Fruit fly (Drosophila melanogaster) whole organism, embryonic: ENCODE measurements around the gene Mks1.

Source experiments
- B-H1 ChIP-seq: fragments of 200-800 bp; sonication (Bioruptor generic); IDR thresholded peaks from 3 replicates; pipeline ENCODE4 v1.3.6; 2022; ENCODE audit warnings: missing biosample characterization, missing genetic modification characterization
- BEAF-32 ChIP-seq: fragments of 200-800 bp; sonication (Bioruptor generic); optimal IDR thresholded peaks from 3 replicates; lab custom pipeline; 2017; ENCODE audit warnings: missing biosample characterization, missing genetic modification characterization, mild to moderate bottlenecking, moderate library complexity, missing genetic modification reagents
- Bgb ChIP-seq: fragments of 200-800 bp; sonication (Bioruptor generic); IDR thresholded peaks from 2 replicates; pipeline ENCODE4 v1.3.6; 2022; ENCODE audit warnings: missing biosample characterization, missing genetic modification characterization; ENCODE audit not compliant: partially characterized antibody
- CG10366 ChIP-seq: fragments of 200-800 bp; sonication (Bioruptor generic); IDR thresholded peaks from 2 replicates; pipeline ENCODE4 v1.3.6; 2022; ENCODE audit warnings: missing biosample characterization, missing genetic modification characterization
- CG10959 ChIP-seq: fragments of 200-800 bp; sonication (Bioruptor generic); IDR thresholded peaks from 2 replicates; pipeline ENCODE4 v1.3.6; 2022; ENCODE audit warnings: missing biosample characterization, missing genetic modification characterization
- CG11398 ChIP-seq: fragments of 200-800 bp; sonication (Bioruptor generic); optimal IDR thresholded peaks from 2 replicates; lab custom pipeline; 2016; ENCODE audit warnings: missing biosample characterization, missing genetic modification characterization
- CG1233 ChIP-seq: fragments of 200-800 bp; sonication (Bioruptor generic); optimal IDR thresholded peaks from 4 replicates; lab custom pipeline; 2018; ENCODE audit warnings: missing biosample characterization, mild to moderate bottlenecking, missing genetic modification characterization
- CG12769 ChIP-seq: fragments of 200-800 bp; sonication (Bioruptor generic); optimal IDR thresholded peaks from 2 replicates; lab custom pipeline; 2019; ENCODE audit warnings: missing biosample characterization, mild to moderate bottlenecking, missing genetic modification characterization, moderate library complexity
- CG13123 ChIP-seq: fragments of 200-800 bp; sonication (Bioruptor generic); optimal IDR thresholded peaks from 2 replicates; lab custom pipeline; 2016; ENCODE audit warnings: missing biosample characterization, missing genetic modification characterization
- CG14050 ChIP-seq: fragments of 200-800 bp; sonication (Bioruptor generic); IDR thresholded peaks from 3 replicates; pipeline ENCODE4 v1.3.6; 2022; ENCODE audit warnings: missing biosample characterization, missing genetic modification characterization
- CG15073 ChIP-seq: fragments of 200-800 bp; sonication (Bioruptor generic); optimal IDR thresholded peaks from 2 replicates; lab custom pipeline; 2016; ENCODE audit warnings: missing biosample characterization, missing genetic modification characterization
- CG18011 ChIP-seq: fragments of 200-800 bp; sonication (Bioruptor generic); optimal IDR thresholded peaks from 2 replicates; lab custom pipeline; 2017; ENCODE audit warnings: missing biosample characterization, missing genetic modification characterization, mild to moderate bottlenecking, moderate library complexity, missing genotype
- CG30403 ChIP-seq: fragments of 200-800 bp; sonication (Bioruptor generic); optimal IDR thresholded peaks from 3 replicates; lab custom pipeline; 2016; ENCODE audit warnings: missing biosample characterization, missing genetic modification characterization
- CG31388 ChIP-seq: fragments of 200-800 bp; sonication (Bioruptor generic); optimal IDR thresholded peaks from 2 replicates; lab custom pipeline; 2016; ENCODE audit warnings: missing biosample characterization, missing genetic modification characterization
- CG4424 ChIP-seq: fragments of 200-800 bp; sonication (Bioruptor generic); optimal IDR thresholded peaks from 3 replicates; lab custom pipeline; 2016; ENCODE audit warnings: missing biosample characterization, missing genetic modification characterization
- CG5953 ChIP-seq: fragments of 200-800 bp; sonication (Bioruptor generic); IDR thresholded peaks from 2 replicates; pipeline ENCODE4 v1.3.6; 2022; ENCODE audit warnings: missing biosample characterization, missing genetic modification characterization
- CG6854 ChIP-seq: fragments of 200-800 bp; sonication (Bioruptor generic); optimal IDR thresholded peaks from 3 replicates; lab custom pipeline; 2017; ENCODE audit warnings: missing biosample characterization, mild to moderate bottlenecking, missing genetic modification characterization
- CG7357 ChIP-seq: fragments of 200-800 bp; sonication (Bioruptor generic); IDR thresholded peaks from 3 replicates; pipeline ENCODE4 v1.3.6; 2022; ENCODE audit warnings: missing biosample characterization, missing genetic modification characterization
- CG7372 ChIP-seq: fragments of 200-800 bp; sonication (Bioruptor generic); IDR thresholded peaks from 2 replicates; pipeline ENCODE4 v1.3.6; 2022; ENCODE audit warnings: missing biosample characterization, missing genetic modification characterization
- CG8089 ChIP-seq: fragments of 200-800 bp; sonication (Bioruptor generic); optimal IDR thresholded peaks from 3 replicates; lab custom pipeline; 2016; ENCODE audit warnings: missing biosample characterization, missing genetic modification characterization
- CG9215 ChIP-seq: fragments of 200-800 bp; sonication (Bioruptor generic); IDR thresholded peaks from 2 replicates; pipeline ENCODE4 v1.3.6; 2022; ENCODE audit warnings: missing biosample characterization, missing genetic modification characterization
- CG9437 ChIP-seq: fragments of 200-800 bp; sonication (Bioruptor generic); optimal IDR thresholded peaks from 2 replicates; lab custom pipeline; 2018; ENCODE audit warnings: missing biosample characterization, mild to moderate bottlenecking, missing genetic modification characterization
- Camta ChIP-seq: fragments of 200-800 bp; sonication (Bioruptor generic); optimal IDR thresholded peaks from 2 replicates; lab custom pipeline; 2016; ENCODE audit warnings: missing biosample characterization, missing genetic modification characterization
- Fer2 ChIP-seq: fragments of 200-800 bp; sonication (Bioruptor generic); optimal IDR thresholded peaks from 2 replicates; lab custom pipeline; 2018; ENCODE audit warnings: missing biosample characterization, mild to moderate bottlenecking, missing genetic modification characterization, moderate library complexity
- HLH3B ChIP-seq: fragments of 200-800 bp; sonication (Bioruptor generic); IDR thresholded peaks from 2 replicates; pipeline ENCODE4 v1.3.6; 2022; ENCODE audit warnings: missing biosample characterization, missing genetic modification characterization
- Hr51 ChIP-seq, 2 experiments: fragments of 200-800 bp; sonication (Bioruptor generic); optimal IDR thresholded peaks; 2 replicates in 1 of 2; 3 replicates in 1 of 2; lab custom pipeline; 2016 to 2018; ENCODE audit warnings: missing biosample characterization in 2 of 2, missing genetic modification characterization in 2 of 2, mild to moderate bottlenecking in 1 of 2, moderate library complexity in 1 of 2
- Nf-YB ChIP-seq: fragments of 200-800 bp; sonication (Bioruptor generic); optimal IDR thresholded peaks from 3 replicates; lab custom pipeline; 2019; ENCODE audit warnings: missing biosample characterization, mild to moderate bottlenecking, missing genetic modification characterization, moderate library complexity
- Opbp ChIP-seq: fragments of 200-800 bp; sonication (Bioruptor generic); IDR thresholded peaks from 3 replicates; pipeline ENCODE4 v1.3.6; 2022; ENCODE audit warnings: missing biosample characterization, missing genetic modification characterization; ENCODE audit not compliant: partially characterized antibody
- Spps ChIP-seq: fragments of 200-800 bp; sonication (Bioruptor generic); optimal IDR thresholded peaks from 2 replicates; lab custom pipeline; 2018; ENCODE audit warnings: missing biosample characterization, mild to moderate bottlenecking, missing genetic modification characterization
- Sry-β ChIP-seq: fragments of 200-800 bp; sonication (Bioruptor generic); optimal IDR thresholded peaks from 2 replicates; lab custom pipeline; 2018; ENCODE audit warnings: missing biosample characterization, mild to moderate bottlenecking, missing genetic modification characterization, moderate library complexity
- Taf1 ChIP-seq: fragments of 200-800 bp; sonication (Bioruptor generic); IDR thresholded peaks from 2 replicates; pipeline ENCODE4 v1.3.6; 2022; ENCODE audit warnings: missing biosample characterization, missing genetic modification characterization
- Tbp ChIP-seq: fragments of >200 bp; optimal IDR thresholded peaks from 2 replicates; lab custom pipeline; 2018; ENCODE audit warnings: missing biosample characterization, missing genetic modification characterization
- YL-1 ChIP-seq: fragments of 200-800 bp; sonication (Bioruptor generic); optimal IDR thresholded peaks from 3 replicates; lab custom pipeline; 2017; ENCODE audit warnings: missing biosample characterization, mild to moderate bottlenecking, missing genetic modification characterization
- ato ChIP-seq: fragments of 200-800 bp; sonication (Bioruptor generic); IDR thresholded peaks from 2 replicates; pipeline ENCODE4 v1.3.6; 2022; ENCODE audit warnings: missing biosample characterization, missing genetic modification characterization; ENCODE audit not compliant: partially characterized antibody
- btn ChIP-seq: fragments of 200-800 bp; sonication (Bioruptor generic); optimal IDR thresholded peaks from 2 replicates; lab custom pipeline; 2016; ENCODE audit warnings: missing biosample characterization, missing genetic modification characterization
- crp ChIP-seq, 2 experiments: fragments of 200-800 bp; sonication (Bioruptor generic); optimal IDR thresholded peaks; 2 replicates in 1 of 2; 3 replicates in 1 of 2; lab custom pipeline; 2017; ENCODE audit warnings: missing biosample characterization in 2 of 2, missing genetic modification characterization in 2 of 2, mild to moderate bottlenecking in 1 of 2, moderate library complexity in 1 of 2
- dan ChIP-seq: fragments of 200-800 bp; sonication (Bioruptor generic); IDR thresholded peaks from 2 replicates; pipeline ENCODE4 v1.3.6; 2022; ENCODE audit warnings: missing biosample characterization, missing genetic modification characterization
- dati ChIP-seq: fragments of 200-800 bp; sonication (Bioruptor generic); IDR thresholded peaks from 2 replicates; pipeline ENCODE4 v1.3.6; 2022; ENCODE audit warnings: missing biosample characterization, missing genetic modification characterization
- exex ChIP-seq: fragments of 200-800 bp; sonication (Bioruptor generic); optimal IDR thresholded peaks from 4 replicates; lab custom pipeline; 2018; ENCODE audit warnings: missing biosample characterization, mild to moderate bottlenecking, missing genetic modification characterization, moderate library complexity
- fd3F ChIP-seq: fragments of 200-800 bp; sonication (Bioruptor generic); optimal IDR thresholded peaks from 2 replicates; lab custom pipeline; 2018; ENCODE audit warnings: missing biosample characterization, mild to moderate bottlenecking, missing genetic modification characterization, moderate library complexity
- gfzf ChIP-seq: fragments of 200-800 bp; sonication (Bioruptor generic); optimal IDR thresholded peaks from 2 replicates; lab custom pipeline; 2016; ENCODE audit warnings: missing biosample characterization, mild to moderate bottlenecking, missing genetic modification characterization, moderate library complexity
- gsb-n ChIP-seq: fragments of 200-800 bp; sonication (Bioruptor generic); optimal IDR thresholded peaks from 3 replicates; lab custom pipeline; 2018; ENCODE audit warnings: missing biosample characterization, mild to moderate bottlenecking, missing genetic modification characterization
- her ChIP-seq: fragments of 200-800 bp; sonication (Bioruptor generic); optimal IDR thresholded peaks from 2 replicates; lab custom pipeline; 2016; ENCODE audit warnings: missing biosample characterization, missing genetic modification characterization
- knrl ChIP-seq: fragments of 200-800 bp; sonication (Bioruptor generic); IDR thresholded peaks from 3 replicates; pipeline ENCODE4 v1.3.6; 2022; ENCODE audit warnings: missing biosample characterization, missing genetic modification characterization; ENCODE audit not compliant: partially characterized antibody
- onecut ChIP-seq: fragments of 200-800 bp; sonication (Bioruptor generic); IDR thresholded peaks from 2 replicates; pipeline ENCODE4 v1.3.6; 2022; ENCODE audit warnings: missing biosample characterization, missing genetic modification characterization
- phol ChIP-seq: fragments of 200-800 bp; sonication (Bioruptor generic); optimal IDR thresholded peaks from 3 replicates; lab custom pipeline; 2018; ENCODE audit warnings: missing biosample characterization, mild to moderate bottlenecking, missing genetic modification characterization, moderate library complexity
- ranshi ChIP-seq: fragments of 200-800 bp; sonication (Bioruptor generic); IDR thresholded peaks from 2 replicates; pipeline ENCODE4 v1.3.6; 2022; ENCODE audit warnings: missing biosample characterization, missing genetic modification characterization
- sens ChIP-seq: fragments of 200-800 bp; sonication (Bioruptor generic); peaks from one replicate; lab custom pipeline; 2016; ENCODE audit warnings: missing biosample characterization, missing genetic modification characterization
- ttk ChIP-seq: fragments of 200-800 bp; sonication (Bioruptor generic); IDR thresholded peaks from 2 replicates; pipeline ENCODE4 v2.1.2; 2022; ENCODE audit warnings: missing biosample characterization, missing genetic modification characterization
- wek ChIP-seq: fragments of 200-800 bp; sonication (Bioruptor generic); optimal IDR thresholded peaks from 3 replicates; lab custom pipeline; 2018; ENCODE audit warnings: missing biosample characterization, mild to moderate bottlenecking, missing genetic modification characterization, moderate library complexity
- wor ChIP-seq: fragments of 200-800 bp; sonication (Bioruptor generic); IDR thresholded peaks from 2 replicates; pipeline ENCODE4 v1.3.6; 2022; ENCODE audit warnings: missing biosample characterization, missing genetic modification characterization

Gene Mks1

dm6 chrX:12469778-12470177 lies 26.6 kb downstream of the Mks1 start (continued):
- TF ChIP-seq CG9215 (GFP tag; lab: Robert Waterston, UW) (peak; percentile 24; the same call in 1 of the 2 replicates), CG1233 (no peak), knrl (GFP tag; lab: Robert Waterston, UW) (no peak), CG15073 (no peak), wor (GFP tag; lab: Robert Waterston, UW) (0 out of 2 replicates have a peak, but pooled peaks have one; percentile 22), dati (no peak), CG30403 (GFP tag; lab: Kevin White, UChicago) (peak; percentile 68), YL-1 (GFP tag; lab: Kevin White, UChicago) (no peak), CG11398 (GFP tag; lab: Kevin White, UChicago) (peak; percentile 19), btn (no peak), CG14050 (GFP tag; lab: Robert Waterston, UW) (peak; percentile 13; the same call in 2 of the 3 replicates), CG7372 (GFP tag; lab: Robert Waterston, UW) (peak; percentile 63; the same call in 1 of the 2 replicates), Camta (GFP tag; lab: Kevin White, UChicago) (peak; percentile 11), HLH3B (GFP tag; lab: Robert Waterston, UW) (peak; percentile 46), CG5953 (no peak), ranshi (GFP tag; lab: Robert Waterston, UW) (no peak), Sry-β (GFP tag; lab: Kevin White, UChicago) (no peak), wek (GFP tag; lab: Kevin White, UChicago) (no peak), CG10959 (GFP tag; lab: Robert Waterston, UW) (no peak), Opbp (GFP tag; lab: Robert Waterston, UW) (no peak), ato (GFP tag; lab: Robert Waterston, UW) (no peak), CG18011 (GFP tag; lab: Kevin White, UChicago) (no peak), Fer2 (no peak), CG31388 (GFP tag; lab: Kevin White, UChicago) (no peak), dan (no peak), exex (no peak), CG13123 (GFP tag; lab: Kevin White, UChicago) (peak; percentile 11), fd3F (GFP tag; lab: Kevin White, UChicago) (peak; percentile 24), Nf-YB (GFP tag; lab: Kevin White, UChicago) (peak; percentile 43), CG8089 (no peak), gfzf (GFP tag; lab: Kevin White, UChicago) (no peak), gsb-n (no peak), CG4424 (GFP tag; lab: Kevin White, UChicago) (peak; percentile 51), CG10366 (0 out of 2 replicates have a peak, but pooled peaks have one; percentile 40), ttk (GFP tag; lab: Robert Waterston, UW) (0 out of 2 replicates have a peak, but pooled peaks have one; percentile 22), Hr51 (GFP tag; optimal IDR thresholded peaks at IDR 0.05; lab: Kevin White, UChicago) (peak; percentile 40 to 73), B-H1 (no peak), sens (GFP tag; lab: Kevin White, UChicago) (peak; percentile 68), BEAF-32 (no peak), Bgb (GFP tag; lab: Robert Waterston, UW) (no peak), Spps (tag; lab: Kevin White, UChicago) (no peak), CG6854 (GFP tag; lab: Kevin White, UChicago) (peak; percentile 55), CG12769 (tag; lab: Kevin White, UChicago) (no peak), her (GFP tag; lab: Kevin White, UChicago) (no peak), onecut (GFP tag; lab: Robert Waterston, UW) (no peak), CG9437 (GFP tag; lab: Kevin White, UChicago) (peak; percentile 55), phol (tag; lab: Kevin White, UChicago) (peak; percentile 61), Tbp (GFP tag; lab: Kevin White, UChicago) (no peak), CG7357 (GFP tag; lab: Robert Waterston, UW) (peak; percentile 60; the same call in 2 of the 3 replicates), Taf1 (peak; percentile 43; the same call in 1 of the 2 replicates), crp (GFP tag; optimal IDR thresholded peaks at IDR 0.05; lab: Kevin White, UChicago) (peak in 1 of 2 experiments; percentile 0)
